Worm (Caenorhabditis elegans): ENCODE data around the gene npr-42.

DNA sequence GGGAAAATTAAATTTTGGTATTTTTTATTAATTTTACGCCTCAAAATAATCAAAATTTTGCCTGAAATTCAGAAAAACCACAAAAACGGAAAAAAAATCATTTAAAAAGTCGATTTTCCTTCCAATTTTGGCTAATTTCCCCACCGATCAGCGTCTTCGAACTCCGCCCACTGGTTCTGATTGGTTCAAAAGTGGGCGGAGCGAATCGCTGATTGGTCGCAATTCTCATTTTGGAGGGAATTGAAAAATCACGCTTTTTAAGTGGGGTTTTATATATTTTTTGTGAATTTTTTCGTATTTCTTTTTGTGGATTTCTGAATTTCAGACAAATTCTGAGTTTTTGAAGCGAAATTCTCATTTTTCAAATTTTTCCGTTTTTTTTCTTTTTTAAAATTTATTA is 10.9 kb downstream of the npr-42 start:
- TF ChIP-seq flt-1 (GFP tag; IDR thresholded peaks at IDR 0.05): no peak
- TF ChIP-seq ztf-23 (GFP tag; IDR thresholded peaks at IDR 0.05): no peak
- no peak for TF ChIP-seq cog-1 (tag; optimal IDR thresholded peaks at IDR 0.05)
- no peak for TF ChIP-seq T22C8.4 (GFP tag; IDR thresholded peaks at IDR 0.05)
- no peak for TF ChIP-seq ref-1 (GFP tag; conservative IDR thresholded peaks at IDR 0.05)
- TF ChIP-seq tab-1 (GFP tag; IDR thresholded peaks at IDR 0.05): no peak
